Worm (Caenorhabditis elegans): ENCODE measurements around the gene EGAP2.1.

Gene EGAP2.1

DNA sequence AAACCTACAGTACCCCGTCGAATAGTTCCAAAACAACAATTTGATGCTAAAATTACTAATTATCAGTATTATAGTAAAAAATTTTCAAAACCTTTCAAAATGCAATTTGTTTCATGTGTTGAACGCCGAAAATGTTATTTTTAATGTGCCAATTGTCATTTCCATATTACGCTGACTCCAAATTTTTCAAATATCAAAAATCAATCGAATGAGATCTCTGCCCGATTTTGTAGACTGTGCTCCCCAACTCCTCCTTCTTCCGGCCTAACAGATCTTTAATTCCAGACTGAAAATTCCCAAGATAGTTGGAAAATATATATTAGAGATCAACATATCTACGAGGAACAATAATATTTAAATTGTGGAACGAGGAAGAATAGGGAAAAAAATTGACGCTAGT, 46.6 kb downstream of the EGAP2.1 start:
- no peak for TF ChIP-seq med-1 (GFP tag; optimal IDR thresholded peaks at IDR 0.05; ENCODE audit: insufficient read depth)
- no peak for TF ChIP-seq flt-1 (GFP tag; IDR thresholded peaks at IDR 0.05)
- TF ChIP-seq ztf-29 (GFP tag; IDR thresholded peaks at IDR 0.05) = no peak
- TF ChIP-seq klf-2 (GFP tag; conservative IDR thresholded peaks at IDR 0.05) = no peak
- no peak for TF ChIP-seq tab-1 (GFP tag; IDR thresholded peaks at IDR 0.05)
- TF ChIP-seq cog-1 (tag; optimal IDR thresholded peaks at IDR 0.05) = no peak
- TF ChIP-seq ref-1 (GFP tag; conservative IDR thresholded peaks at IDR 0.05) = no peak
- TF ChIP-seq ztf-23 (GFP tag; IDR thresholded peaks at IDR 0.05) = no peak
- no peak for TF ChIP-seq T22C8.4 (GFP tag; IDR thresholded peaks at IDR 0.05)

DNA sequence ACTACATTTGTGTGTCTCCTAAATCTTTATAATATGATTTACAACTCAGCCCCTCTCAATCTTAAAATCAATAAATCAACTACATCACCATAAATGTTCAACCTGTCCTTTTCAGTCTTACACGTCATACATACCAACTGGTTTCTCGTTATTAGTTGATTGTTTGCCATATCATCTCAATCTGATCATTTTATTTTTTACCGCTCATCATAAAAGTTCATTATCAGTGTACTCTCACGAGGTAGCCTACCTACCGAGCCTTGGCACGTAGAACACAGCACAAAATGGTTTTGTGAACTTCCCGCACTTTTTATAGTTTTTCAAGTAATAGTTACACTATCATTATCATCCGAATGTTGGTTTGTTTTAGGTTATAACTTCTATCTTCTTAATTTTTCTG, 49.9 kb downstream of the EGAP2.1 start:
- no peak for TF ChIP-seq ztf-23 (GFP tag; IDR thresholded peaks at IDR 0.05)
- no peak for TF ChIP-seq med-1 (GFP tag; optimal IDR thresholded peaks at IDR 0.05; ENCODE audit: insufficient read depth)
- TF ChIP-seq cog-1 (tag; optimal IDR thresholded peaks at IDR 0.05) = no peak
- TF ChIP-seq klf-2 (GFP tag; conservative IDR thresholded peaks at IDR 0.05) = no peak
- TF ChIP-seq ztf-29 (GFP tag; IDR thresholded peaks at IDR 0.05) = no peak
- no peak for TF ChIP-seq flt-1 (GFP tag; IDR thresholded peaks at IDR 0.05)
- no peak for TF ChIP-seq tab-1 (GFP tag; IDR thresholded peaks at IDR 0.05)

- TF ChIP-seq tab-1 (GFP tag; IDR thresholded peaks at IDR 0.05) (no peak), ref-1 (GFP tag; conservative IDR thresholded peaks at IDR 0.05) (no peak), ztf-29 (GFP tag; IDR thresholded peaks at IDR 0.05) (no peak), cog-1 (tag; optimal IDR thresholded peaks at IDR 0.05) (no peak), klf-2 (GFP tag; conservative IDR thresholded peaks at IDR 0.05) (no peak), ztf-23 (GFP tag; IDR thresholded peaks at IDR 0.05) (no peak), T22C8.4 (GFP tag; IDR thresholded peaks at IDR 0.05) (no peak), flt-1 (GFP tag; IDR thresholded peaks at IDR 0.05) (no peak), med-1 (GFP tag; optimal IDR thresholded peaks at IDR 0.05; ENCODE audit: insufficient read depth) (no peak)
Observed at ce11 chrII:5282192-5282591, 51.0 kb downstream of the EGAP2.1 start, which contains the start of gene pmt-1. Gene pmt-1 (minus strand): TSS chrII:5282523.

Measured in whole organism, midembryonic.